Worm (Caenorhabditis elegans): ENCODE data around the gene wbp-2.

DNA sequence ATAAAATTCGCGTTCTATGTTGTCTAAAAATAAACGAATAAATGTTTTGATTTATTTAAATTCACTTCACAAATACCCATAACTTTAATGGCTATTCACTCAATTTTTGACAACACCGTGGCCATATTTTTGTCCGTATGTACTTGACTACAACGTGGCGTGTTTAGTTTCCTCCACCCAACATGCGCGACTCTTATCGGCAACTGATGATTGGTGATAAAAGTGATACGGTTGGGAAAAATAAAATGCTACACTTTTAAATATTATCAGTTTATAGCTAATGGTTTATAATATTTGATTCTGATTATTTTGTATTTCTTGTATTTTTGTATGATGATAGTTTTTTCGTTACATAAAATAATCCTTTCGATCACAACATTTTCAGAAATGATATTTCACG, 37.9 kb upstream of the wbp-2 start, which contains the start of gene acs-7:
- TF ChIP-seq nhr-77 (tag; optimal IDR thresholded peaks at IDR 0.05) (no peak), unc-62 (GFP tag; optimal IDR thresholded peaks at IDR 0.05) (no peak), aha-1 (tag; optimal IDR thresholded peaks at IDR 0.05) (no peak), dpl-1 (GFP tag; optimal IDR thresholded peaks at IDR 0.05) (no peak)
